Worm (Caenorhabditis elegans): Measurements from ENCODE around the gene sri-19.

sri-19 gene

DNA sequence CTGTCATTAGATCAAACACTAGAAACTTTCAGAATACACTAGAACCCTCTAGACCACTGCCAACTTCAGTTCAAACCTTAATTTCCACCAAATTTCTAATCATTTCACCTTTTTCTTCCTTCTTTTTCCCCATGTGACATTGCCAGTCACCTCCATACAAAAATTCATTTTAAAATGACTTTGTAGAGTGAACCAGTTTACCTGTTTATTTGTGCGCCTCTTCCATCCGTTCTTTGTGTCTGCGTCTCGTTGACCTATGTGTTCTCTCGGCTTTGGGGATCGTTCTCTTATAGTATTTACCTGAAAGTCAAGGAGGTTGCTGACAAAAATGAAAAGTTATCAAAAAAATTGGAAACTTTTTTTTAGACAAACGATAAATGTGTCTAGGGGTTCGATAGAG is 22.5 kb downstream of the sri-19 start (continued):
- TF ChIP-seq pag-3 (tag; optimal IDR thresholded peaks at IDR 0.05; ENCODE audit: borderline replicate concordance, insufficient read depth) (no peak), vab-15 (tag; optimal IDR thresholded peaks at IDR 0.05) (no peak), lin-35 (GFP tag; optimal IDR thresholded peaks at IDR 0.05) (peak in 1 of 2 experiments; percentile 49), nhr-85 (tag) (peak; percentile 73), nhr-28 (tag; optimal IDR thresholded peaks at IDR 0.05) (no peak), lin-14 (GFP tag; optimal IDR thresholded peaks at IDR 0.05) (peak; percentile 62), alr-1 (tag; optimal IDR thresholded peaks at IDR 0.05; ENCODE audit: borderline replicate concordance) (no peak), lsy-2 (tag; optimal IDR thresholded peaks at IDR 0.05) (no peak), egl-27 (tag; optimal IDR thresholded peaks at IDR 0.05) (no peak), efl-1 (optimal IDR thresholded peaks at IDR 0.05) (no peak), efl-1 (GFP tag; optimal IDR thresholded peaks at IDR 0.05 in 1 of 2) (peak in 1 of 2 experiments; percentile 2), skn-1 (tag; optimal IDR thresholded peaks at IDR 0.05) (no peak), nhr-12 (tag; optimal IDR thresholded peaks at IDR 0.05) (no peak), ceh-8 (GFP tag; optimal IDR thresholded peaks at IDR 0.05) (no peak), swsn-7 (tag; optimal IDR thresholded peaks at IDR 0.05) (no peak), elt-2 (tag; optimal IDR thresholded peaks at IDR 0.05) (no peak), hlh-17 (GFP tag; optimal IDR thresholded peaks at IDR 0.05; ENCODE audit: borderline replicate concordance) (no peak), nhr-20 (tag; optimal IDR thresholded peaks at IDR 0.05) (peak; percentile 14), nhr-77 (tag; optimal IDR thresholded peaks at IDR 0.05) (no peak), pqm-1 (tag; optimal IDR thresholded peaks at IDR 0.05) (no peak), C16A3.4 (tag; optimal IDR thresholded peaks at IDR 0.05) (no peak), ceh-90 (tag; optimal IDR thresholded peaks at IDR 0.05) (no peak), blmp-1 (tag; optimal IDR thresholded peaks at IDR 0.05) (peak; percentile 20), aly-2 (tag; optimal IDR thresholded peaks at IDR 0.05) (no peak), sptf-1 (tag; optimal IDR thresholded peaks at IDR 0.05) (no peak), zip-4 (GFP tag; optimal IDR thresholded peaks at IDR 0.05) (no peak), ztf-4 (tag; optimal IDR thresholded peaks at IDR 0.05) (no peak), jun-1 (tag; optimal IDR thresholded peaks at IDR 0.05) (no peak)

DNA sequence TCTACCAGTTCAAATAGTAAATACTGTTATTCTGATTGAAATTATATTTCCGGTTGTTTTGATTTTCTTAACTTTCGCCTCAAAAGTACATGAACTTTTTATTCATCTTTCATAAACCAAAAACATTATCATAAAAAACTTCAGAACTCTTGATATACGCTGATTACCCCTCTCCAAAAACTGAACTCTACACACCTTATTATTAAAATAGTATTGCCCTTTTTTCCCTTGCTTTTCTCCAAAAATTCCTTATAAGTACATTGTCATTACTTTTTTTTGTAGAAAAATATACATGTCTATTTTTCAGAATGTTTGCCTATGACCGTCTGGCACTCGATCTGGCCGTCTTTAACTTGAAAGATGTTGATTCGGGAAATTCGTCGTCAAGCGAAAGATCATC is 23.6 kb downstream of the sri-19 start, which contains the start of gene Y43E12A.2:
Gene Y43E12A.2, plus strand, starts transcription at position 301 of the 400 bp plus-strand sequence.
- TF ChIP-seq xbp-1 (tag; optimal IDR thresholded peaks at IDR 0.05): no peak
- TF ChIP-seq mep-1 (tag; optimal IDR thresholded peaks at IDR 0.05): no peak
- no peak for TF ChIP-seq elt-2 (tag; optimal IDR thresholded peaks at IDR 0.05)

DNA sequence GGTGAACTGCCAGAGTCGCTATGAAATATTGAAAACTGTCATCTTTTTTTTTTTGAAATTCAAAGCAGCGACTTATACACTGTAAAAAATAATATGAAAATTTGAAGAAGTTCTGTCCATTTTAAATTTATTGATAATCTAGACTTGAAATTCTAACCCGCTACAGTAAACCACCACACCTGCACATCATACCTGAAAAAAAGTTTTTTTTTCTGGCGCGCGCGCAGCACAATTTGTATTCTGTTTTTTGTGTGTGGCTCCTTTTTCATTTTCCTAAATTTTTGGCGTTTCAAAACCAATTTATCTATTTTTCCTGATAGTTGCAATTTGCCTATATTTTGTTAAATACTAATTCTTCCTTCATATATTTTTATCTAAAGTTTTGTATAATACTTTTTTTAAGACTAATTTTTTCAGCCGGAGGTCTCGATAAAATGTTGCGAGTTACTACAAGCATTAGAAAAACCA is 27.4 kb downstream of the sri-19 start, which contains the start of gene cyb-2.1:
Gene cyb-2.1, plus strand, starts transcription at position 418 of the 468 bp plus-strand sequence.
- TF ChIP-seq efl-1 (optimal IDR thresholded peaks at IDR 0.05): no peak
- TF ChIP-seq efl-1 (GFP tag; optimal IDR thresholded peaks at IDR 0.05 in 1 of 2): no peak
- no peak for TF ChIP-seq lin-39 (tag; optimal IDR thresholded peaks at IDR 0.05)
- no peak for TF ChIP-seq isw-1 (GFP tag; IDR thresholded peaks at IDR 0.05)
- TF ChIP-seq jun-1 (tag; optimal IDR thresholded peaks at IDR 0.05): no peak
- TF ChIP-seq zip-4 (GFP tag; optimal IDR thresholded peaks at IDR 0.05): no peak
- TF ChIP-seq egl-27 (tag; optimal IDR thresholded peaks at IDR 0.05): no peak
- TF ChIP-seq mab-9 (GFP tag; IDR thresholded peaks at IDR 0.05): no peak
- no peak for TF ChIP-seq unc-98 (GFP tag; IDR thresholded peaks at IDR 0.05)
- TF ChIP-seq snpc-4 (tag; optimal IDR thresholded peaks at IDR 0.05): no peak
- no peak for TF ChIP-seq ztf-11 (tag; optimal IDR thresholded peaks at IDR 0.05)
- TF ChIP-seq hlh-4 (tag; optimal IDR thresholded peaks at IDR 0.05): no peak
- TF ChIP-seq hlh-17 (GFP tag; optimal IDR thresholded peaks at IDR 0.05; ENCODE audit: borderline replicate concordance): no peak
- TF ChIP-seq nhr-237 (tag; optimal IDR thresholded peaks at IDR 0.05): no peak
- TF ChIP-seq ceh-8 (GFP tag; optimal IDR thresholded peaks at IDR 0.05): no peak
- TF ChIP-seq ces-1 (GFP tag; optimal IDR thresholded peaks at IDR 0.05): no peak
- TF ChIP-seq ceh-63 (GFP tag; optimal IDR thresholded peaks at IDR 0.05): no peak
- no peak for TF ChIP-seq ets-5 (GFP tag; IDR thresholded peaks at IDR 0.05)
- TF ChIP-seq Y116A8C.19 (tag; optimal IDR thresholded peaks at IDR 0.05; ENCODE audit: borderline replicate concordance): no peak

Measured in whole organism, L1 larva.